Worm (Caenorhabditis elegans) whole organism, L4 larva: ENCODE results near the gene Y45F3A.5.

Experiments
- F37D6.2 ChIP-seq: sonication (generic microtip); optimal IDR thresholded peaks from 2 replicates; lab custom pipeline; 2016; ENCODE audit warnings: mild to moderate bottlenecking, missing genetic modification characterization, missing compliant biosample characterization
- F44E2.7 ChIP-seq: fragments of 200-800 bp; sonication (Bioruptor generic); IDR thresholded peaks from 2 replicates; pipeline ENCODE4 v2.1.2; 2022; ENCODE audit warnings: missing genetic modification characterization, missing compliant biosample characterization
- F49E8.2 ChIP-seq: sonication (generic microtip); optimal IDR thresholded peaks from 2 replicates; lab custom pipeline; 2016; ENCODE audit warnings: missing compliant biosample characterization, mild to moderate bottlenecking, missing genetic modification characterization, borderline replicate concordance
- ZK546.5 ChIP-seq, 2 experiments: sonication (generic microtip); optimal IDR thresholded peaks; 2 replicates each; lab custom pipeline; 2017; ENCODE audit warnings: missing biosample characterization in 2 of 2, missing genetic modification characterization in 2 of 2
- aha-1 ChIP-seq: fragments of 150-350 bp; peaks from one replicate; lab custom pipeline; 2014; ENCODE audit warnings: missing biosample characterization, missing genetic modification characterization
- ama-1 ChIP-seq: fragments of 150-350 bp; optimal IDR thresholded peaks from 2 replicates; lab custom pipeline; 2014; ENCODE audit warnings: inconsistent platforms, mixed read lengths
- ceh-20 ChIP-seq: fragments of 200-800 bp; sonication (Bioruptor generic); IDR thresholded peaks from 2 replicates; pipeline ENCODE4 v1.3.6; 2022; ENCODE audit warnings: missing genetic modification reagents, missing genetic modification characterization, missing compliant biosample characterization
- ctbp-1 ChIP-seq: fragments of 200-800 bp; sonication (Bioruptor generic); IDR thresholded peaks from 2 replicates; pipeline ENCODE4 v1.3.6; 2022; ENCODE audit warnings: missing genetic modification reagents, missing genetic modification characterization, missing compliant biosample characterization
- daf-19 ChIP-seq: fragments of 200-800 bp; sonication (Bioruptor generic); conservative IDR thresholded peaks from 2 replicates; pipeline ENCODE4 v1.3.6; 2022; ENCODE audit warnings: missing genetic modification characterization, missing compliant biosample characterization
- dmd-8 ChIP-seq: fragments of 200-800 bp; sonication (Bioruptor generic); IDR thresholded peaks from 2 replicates; pipeline ENCODE4 v1.3.6; 2022; ENCODE audit warnings: missing genetic modification characterization, missing compliant biosample characterization
- hmg-1.1 ChIP-seq: fragments of 200-800 bp; sonication (Bioruptor generic); IDR thresholded peaks from 2 replicates; pipeline ENCODE4 v1.3.6; 2022; ENCODE audit warnings: missing genetic modification reagents, missing genetic modification characterization, missing compliant biosample characterization
- lin-1 ChIP-seq: fragments of 200-800 bp; sonication (Bioruptor generic); IDR thresholded peaks from 2 replicates; pipeline ENCODE4 v1.3.6; 2022; ENCODE audit warnings: missing genetic modification reagents, missing genetic modification characterization, missing compliant biosample characterization
- lin-15B ChIP-seq: fragments of 150-350 bp; sonication (generic microtip); optimal IDR thresholded peaks from 3 replicates; lab custom pipeline; 2014; ENCODE audit warnings: missing biosample characterization, missing genetic modification characterization
- lin-38 ChIP-seq: fragments of 200-800 bp; sonication (Bioruptor generic); IDR thresholded peaks from 2 replicates; pipeline ENCODE4 v1.3.6; 2022; ENCODE audit warnings: missing genetic modification reagents, missing genetic modification characterization, missing compliant biosample characterization
- mep-1 ChIP-seq: fragments of 150-350 bp; sonication (generic microtip); optimal IDR thresholded peaks from 3 replicates; lab custom pipeline; 2014; ENCODE audit warnings: missing biosample characterization, missing genetic modification characterization
- nhr-11 ChIP-seq: fragments of 150-350 bp; optimal IDR thresholded peaks from 2 replicates; lab custom pipeline; 2014; ENCODE audit warnings: missing biosample characterization, missing genetic modification characterization
- nhr-111 ChIP-seq: fragments of 200-800 bp; sonication (Bioruptor generic); optimal IDR thresholded peaks from 2 replicates; lab custom pipeline; 2018; ENCODE audit warnings: mild to moderate bottlenecking, missing genetic modification characterization, missing compliant biosample characterization
- nhr-237 ChIP-seq: sonication (generic microtip); optimal IDR thresholded peaks from 2 replicates; lab custom pipeline; 2017; ENCODE audit warnings: missing biosample characterization, missing genetic modification characterization
- nhr-28 ChIP-seq: fragments of 150-350 bp; optimal IDR thresholded peaks from 2 replicates; lab custom pipeline; 2014; ENCODE audit warnings: missing biosample characterization, missing genetic modification characterization
- nhr-76 ChIP-seq: fragments of 150-350 bp; optimal IDR thresholded peaks from 2 replicates; lab custom pipeline; 2014; ENCODE audit warnings: missing biosample characterization, missing genetic modification characterization
- nhr-77 ChIP-seq: fragments of 150-350 bp; optimal IDR thresholded peaks from 2 replicates; lab custom pipeline; 2014; ENCODE audit warnings: missing biosample characterization, missing genetic modification characterization
- pha-4 ChIP-seq, 2 experiments: fragments of 150-350 bp in 1 of 2; fragments of 200-800 bp in 1 of 2; sonication (Bioruptor generic) in 1 of 2; IDR thresholded peaks in 1 of 2; optimal IDR thresholded peaks in 1 of 2; 2 replicates each; pipeline versions ENCODE4 v1.3.6 to Lab custom; 2014 to 2022; ENCODE audit warnings: missing genetic modification characterization in 2 of 2, missing genetic modification reagents in 2 of 2, missing biosample characterization in 1 of 2, missing compliant biosample characterization in 1 of 2
- saeg-2 ChIP-seq: fragments of 200-800 bp; sonication (Bioruptor generic); IDR thresholded peaks from 2 replicates; pipeline ENCODE4 v1.3.6; 2022; ENCODE audit warnings: missing genetic modification reagents, missing genetic modification characterization, missing compliant biosample characterization
- set-16 ChIP-seq: fragments of 200-800 bp; sonication (Bioruptor generic); IDR thresholded peaks from 2 replicates; pipeline ENCODE4 v1.3.6; 2022; ENCODE audit warnings: missing genetic modification reagents, missing genetic modification characterization, missing compliant biosample characterization
- snpc-1.2 ChIP-seq: fragments of 200-800 bp; sonication (Bioruptor generic); IDR thresholded peaks from 2 replicates; pipeline ENCODE4 v1.3.6; 2022; ENCODE audit warnings: missing genetic modification reagents, missing genetic modification characterization, missing compliant biosample characterization
- snpc-4 ChIP-seq: fragments of 150-350 bp; optimal IDR thresholded peaks from 2 replicates; lab custom pipeline; 2014; ENCODE audit warnings: missing biosample characterization, missing genetic modification characterization
- unc-130 ChIP-seq: sonication (generic microtip); optimal IDR thresholded peaks from 2 replicates; lab custom pipeline; 2016; ENCODE audit warnings: missing genetic modification reagents, missing genetic modification characterization, missing compliant biosample characterization
- unc-62 ChIP-seq, 3 experiments: fragments of 150-350 bp in 1 of 3; sonication (generic microtip); optimal IDR thresholded peaks in 2 of 3; peaks in 1 of 3; 1 replicate in 1 of 3; 2 replicates in 2 of 3; lab custom pipeline; 2014 to 2017; ENCODE audit warnings: missing biosample characterization in 3 of 3, missing genetic modification characterization in 3 of 3, missing genetic modification reagents in 3 of 3, missing genotype in 1 of 3
- zip-11 ChIP-seq: fragments of 200-800 bp; sonication (Bioruptor generic); IDR thresholded peaks from 2 replicates; pipeline ENCODE4 v1.3.6; 2022; ENCODE audit warnings: missing genetic modification characterization, missing compliant biosample characterization

Y45F3A.5 gene

DNA sequence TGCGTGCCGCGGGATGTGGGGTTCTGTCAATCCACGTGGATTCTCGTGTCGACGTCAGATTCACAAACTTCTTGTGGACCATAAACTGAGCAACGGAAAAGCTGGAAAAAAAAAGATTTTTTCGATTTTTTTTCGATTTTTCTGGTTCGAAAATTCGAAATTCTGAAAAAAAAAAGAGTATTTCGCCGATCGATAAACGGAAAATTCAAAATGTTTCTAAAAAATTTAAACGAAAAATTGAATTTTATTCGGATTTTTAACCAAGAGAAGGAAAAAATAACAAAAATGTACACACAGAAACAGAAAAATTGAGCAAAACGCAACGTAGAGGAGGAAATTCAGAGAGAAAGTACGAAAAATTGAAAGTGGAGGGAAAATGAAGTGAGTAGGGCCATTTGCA lies 10.2 kb upstream of the Y45F3A.5 start, which contains the start of gene Y39A1A.3:
Gene Y39A1A.3, minus strand, starts transcription at position 101 of the 400 bp plus-strand sequence.
- TF ChIP-seq nhr-11 (tag; lab: Kevin White, UChicago) (no peak), F44E2.7 (GFP tag; lab: Robert Waterston, UW) (no peak), ceh-20 (no peak), nhr-76 (tag; lab: Kevin White, UChicago) (no peak), pha-4 (GFP tag; IDR thresholded peaks at IDR 0.05; lab: Robert Waterston, UW) (no peak), pha-4 (tag; optimal IDR thresholded peaks at IDR 0.05; lab: Kevin White, UChicago) (no peak), lin-15B (tag; lab: Kevin White, UChicago) (no peak), F49E8.2 (tag; lab: Kevin White, UChicago) (no peak), dmd-8 (GFP tag; lab: Robert Waterston, UW) (no peak), mep-1 (tag; lab: Kevin White, UChicago) (peak; percentile 6), nhr-237 (tag; lab: Kevin White, UChicago) (no peak), ama-1 (lab: Kevin White, UChicago) (peak; percentile 53), hmg-1.1 (GFP tag; lab: Robert Waterston, UW) (no peak)

DNA sequence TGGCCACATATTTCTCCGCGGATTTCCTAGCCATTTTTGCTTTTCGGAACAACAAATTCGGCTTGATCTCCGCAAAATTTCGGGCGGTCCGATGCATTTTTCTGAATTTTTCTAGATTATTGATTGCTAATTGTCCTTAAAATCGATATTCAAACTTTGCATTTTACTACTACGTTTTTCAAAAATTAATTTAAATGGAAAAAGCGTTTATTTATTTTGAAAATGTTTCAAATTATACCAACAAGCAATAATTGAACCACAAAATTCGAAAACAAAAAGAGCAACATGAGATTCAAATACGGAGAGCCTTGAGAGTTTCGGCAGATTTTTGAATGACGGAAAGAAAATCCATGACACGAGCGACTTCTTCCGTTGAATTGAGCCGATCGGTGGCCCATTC lies 8.9 kb upstream of the Y45F3A.5 start, which contains the start of gene Y45F3A.9:
Gene Y45F3A.9, minus strand, starts transcription at position 101 of the 400 bp plus-strand sequence.
- TF ChIP-seq unc-62 (GFP tag; optimal IDR thresholded peaks at IDR 0.05 in 1 of 2; lab: Kevin White, UChicago) (no peak), unc-62 (tag; optimal IDR thresholded peaks at IDR 0.05; lab: Kevin White, UChicago) (no peak), ama-1 (lab: Kevin White, UChicago) (peak; percentile 37), zip-11 (GFP tag; lab: Robert Waterston, UW) (no peak), aha-1 (tag; lab: Kevin White, UChicago) (peak; percentile 31)

DNA sequence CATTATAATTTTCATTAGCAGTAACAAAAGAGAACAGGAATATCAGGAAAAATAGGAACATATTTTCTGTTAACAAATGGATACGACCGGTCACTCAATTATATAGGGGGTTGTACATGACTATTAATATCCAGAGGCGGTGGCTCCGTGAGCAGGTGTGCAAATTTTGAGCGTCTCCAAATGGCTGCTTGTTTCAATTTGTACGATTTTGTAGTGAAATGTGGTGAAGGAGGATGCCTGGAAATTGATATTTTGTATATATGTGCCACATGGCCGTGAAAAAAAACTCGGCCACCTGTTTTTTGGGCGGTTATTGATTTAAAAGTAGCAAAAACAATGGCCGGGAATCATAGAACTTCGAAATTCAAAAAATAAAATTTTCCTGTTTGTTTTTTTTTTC lies 6.6 kb upstream of the Y45F3A.5 start, which contains the start of gene Y45F3A.8:
Gene Y45F3A.8, minus strand, starts transcription at position 101 of the 400 bp plus-strand sequence.
- TF ChIP-seq lin-1 (GFP tag; lab: Robert Waterston, UW) (no peak), hmg-1.1 (GFP tag; lab: Robert Waterston, UW) (no peak), nhr-77 (tag; lab: Kevin White, UChicago) (no peak), lin-38 (no peak)

DNA sequence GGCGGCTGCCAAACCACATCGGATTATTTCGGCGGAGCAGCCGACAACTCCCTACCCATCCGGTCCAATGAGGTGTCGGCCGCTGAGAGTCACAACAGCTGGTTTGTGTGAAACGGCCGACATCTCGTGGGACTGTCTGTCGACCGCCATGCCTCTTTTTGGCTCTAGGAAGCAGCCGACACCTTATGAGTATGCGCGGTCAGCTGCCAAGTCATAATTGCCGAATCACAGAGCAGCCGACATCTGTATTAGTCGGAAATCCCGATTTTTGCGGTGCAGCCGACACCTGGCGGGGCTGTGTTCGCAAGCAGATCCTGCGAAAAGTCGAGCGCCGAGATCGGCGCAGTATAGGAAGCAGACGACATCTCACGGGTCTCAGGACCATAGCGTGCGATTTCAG lies 5.9 kb upstream of the Y45F3A.5 start:
- TF ChIP-seq snpc-1.2 (GFP tag; lab: Robert Waterston, UW) (no peak), unc-130 (GFP tag; lab: Kevin White, UChicago) (no peak), nhr-111 (GFP tag; lab: Kevin White, UChicago) (no peak), aha-1 (tag; lab: Kevin White, UChicago) (peak; percentile 30), set-16 (GFP tag; lab: Robert Waterston, UW) (peak; percentile 63), hmg-1.1 (GFP tag; lab: Robert Waterston, UW) (no peak), daf-19 (GFP tag; lab: Robert Waterston, UW) (no peak), nhr-28 (tag; lab: Kevin White, UChicago) (no peak)

DNA sequence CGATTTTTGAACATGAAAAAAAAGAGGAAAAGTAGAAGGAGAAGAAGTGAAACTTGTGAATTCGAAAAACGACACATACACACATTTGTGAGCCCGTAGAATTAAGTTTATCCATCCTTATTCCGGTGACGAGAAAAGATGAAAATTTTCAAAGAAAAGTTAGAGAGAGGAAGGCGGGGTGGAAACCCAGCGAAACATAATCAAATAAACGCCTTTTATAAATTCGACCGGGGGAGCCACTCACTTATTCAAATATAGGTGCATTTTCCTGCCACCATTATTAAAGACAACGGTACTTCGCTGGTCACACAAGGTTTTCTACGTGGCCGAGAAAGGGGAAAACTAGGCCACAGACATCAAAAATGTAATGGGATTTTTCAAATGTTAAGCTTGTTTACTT lies 2.7 kb downstream of the Y45F3A.5 start:
- 0 out of 2 replicates have a peak, but pooled peaks have one; percentile 37 for TF ChIP-seq ctbp-1 (GFP tag; lab: Robert Waterston, UW)
- TF ChIP-seq nhr-77 (tag; lab: Kevin White, UChicago): no peak

DNA sequence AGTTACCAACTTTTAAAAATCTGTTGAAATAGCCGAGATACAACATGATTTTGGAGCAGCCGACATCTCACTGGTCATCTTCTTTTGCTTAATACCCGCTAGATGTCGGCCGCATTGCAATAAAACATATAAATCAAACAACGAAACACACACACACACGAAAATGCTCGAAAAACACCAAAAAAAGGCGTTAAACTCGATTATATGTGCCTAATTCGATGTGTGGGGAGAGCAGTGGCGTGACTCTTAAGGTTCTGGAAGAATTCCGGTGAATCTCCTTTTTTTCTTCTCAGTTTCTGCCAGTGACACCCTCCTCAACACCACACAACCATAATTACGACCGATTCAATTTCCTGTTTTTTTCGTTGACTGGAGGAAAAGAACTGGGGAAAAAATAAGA lies 5.9 kb downstream of the Y45F3A.5 start:
- TF ChIP-seq saeg-2 (no peak), snpc-4 (no peak), F37D6.2 (tag; lab: Kevin White, UChicago) (no peak), ZK546.5 (tag; optimal IDR thresholded peaks at IDR 0.05; lab: Kevin White, UChicago) (no peak), nhr-237 (tag; lab: Kevin White, UChicago) (no peak), aha-1 (tag; lab: Kevin White, UChicago) (peak; percentile 71)
